Worm (Caenorhabditis elegans) whole organism, young adult: ENCODE measurements around the gene gcy-12.

Source experiments
- B0035.1 ChIP-seq: sonication (generic microtip); optimal IDR thresholded peaks from 2 replicates; lab custom pipeline; 2016; ENCODE audit warnings: missing genetic modification characterization, mild to moderate bottlenecking, missing compliant biosample characterization, missing genotype, missing genetic modification reagents
- B0261.1 ChIP-seq: sonication (generic microtip); optimal IDR thresholded peaks from 2 replicates; lab custom pipeline; 2016; ENCODE audit warnings: mild to moderate bottlenecking, missing genetic modification characterization, moderate library complexity, missing compliant biosample characterization
- D2030.7 ChIP-seq: fragments of 200-800 bp; sonication (Bioruptor generic); IDR thresholded peaks from 2 replicates; pipeline ENCODE4 v1.3.6; 2022; ENCODE audit warnings: missing genetic modification reagents, missing genetic modification characterization, missing compliant biosample characterization
- F33H1.4 ChIP-seq: fragments of 200-800 bp; sonication (Bioruptor generic); IDR thresholded peaks from 2 replicates; pipeline ENCODE4 v1.3.6; 2022; ENCODE audit warnings: missing genetic modification reagents, missing genetic modification characterization, missing compliant biosample characterization
- F39B2.1 ChIP-seq: fragments of 200-800 bp; sonication (Bioruptor generic); IDR thresholded peaks from 2 replicates; pipeline ENCODE4 v1.3.6; 2022; ENCODE audit warnings: missing genetic modification reagents, missing genetic modification characterization, missing compliant biosample characterization
- F52B5.7 ChIP-seq: sonication (generic microtip); optimal IDR thresholded peaks from 2 replicates; lab custom pipeline; 2016; ENCODE audit warnings: mild to moderate bottlenecking, missing genetic modification characterization, missing compliant biosample characterization
- K12H6.12 ChIP-seq: fragments of 200-800 bp; sonication (Bioruptor generic); optimal IDR thresholded peaks from 2 replicates; lab custom pipeline; 2018; ENCODE audit warnings: mild to moderate bottlenecking, missing genetic modification characterization, missing compliant biosample characterization
- Y53F4B.3 ChIP-seq: fragments of 200-800 bp; sonication (Bioruptor generic); IDR thresholded peaks from 2 replicates; pipeline ENCODE4 v1.3.6; 2022; ENCODE audit warnings: missing genetic modification reagents, missing genetic modification characterization, missing compliant biosample characterization
- Y53G8AR.9 ChIP-seq: fragments of 200-800 bp; sonication (Bioruptor generic); conservative IDR thresholded peaks from 2 replicates; pipeline ENCODE4 v1.3.6; 2022; ENCODE audit warnings: missing genetic modification reagents, missing genetic modification characterization, missing compliant biosample characterization
- Y95B8A.8 ChIP-seq: fragments of 200-800 bp; sonication (Bioruptor generic); IDR thresholded peaks from 2 replicates; pipeline ENCODE4 v1.3.6; 2022; ENCODE audit warnings: missing genetic modification reagents, missing genetic modification characterization, missing compliant biosample characterization
- aptf-2 ChIP-seq: fragments of 200-800 bp; sonication (Bioruptor generic); conservative IDR thresholded peaks from 2 replicates; pipeline ENCODE4 v1.3.6; 2022; ENCODE audit warnings: missing genetic modification reagents, missing genetic modification characterization, missing compliant biosample characterization
- aptf-3 ChIP-seq: fragments of 200-800 bp; sonication (Bioruptor generic); IDR thresholded peaks from 2 replicates; pipeline ENCODE4 v1.3.6; 2022; ENCODE audit warnings: missing genetic modification characterization, missing compliant biosample characterization
- attf-5 ChIP-seq: fragments of 200-800 bp; sonication (Bioruptor generic); optimal IDR thresholded peaks from 2 replicates; lab custom pipeline; 2018; ENCODE audit warnings: mild to moderate bottlenecking, missing genetic modification characterization, missing compliant biosample characterization
- bed-2 ChIP-seq: fragments of 200-800 bp; sonication (Bioruptor generic); IDR thresholded peaks from 2 replicates; pipeline ENCODE4 v1.3.6; 2022; ENCODE audit warnings: missing genetic modification reagents, missing genetic modification characterization, missing compliant biosample characterization
- ccch-3 ChIP-seq: fragments of 200-800 bp; sonication (Bioruptor generic); optimal IDR thresholded peaks from 2 replicates; lab custom pipeline; 2018; ENCODE audit warnings: mild to moderate bottlenecking, missing genetic modification characterization, missing compliant biosample characterization
- ceh-100 ChIP-seq: fragments of 200-800 bp; sonication (Bioruptor generic); IDR thresholded peaks from 2 replicates; pipeline ENCODE4 v1.3.6; 2022; ENCODE audit warnings: missing genetic modification reagents, missing genetic modification characterization, missing compliant biosample characterization
- ceh-79 ChIP-seq: sonication (generic microtip); optimal IDR thresholded peaks from 2 replicates; lab custom pipeline; 2017; ENCODE audit warnings: mild to moderate bottlenecking, missing genetic modification characterization, missing compliant biosample characterization
- dox-1 ChIP-seq: fragments of 200-800 bp; sonication (Bioruptor generic); IDR thresholded peaks from 2 replicates; pipeline ENCODE4 v1.3.6; 2022; ENCODE audit warnings: missing genetic modification reagents, missing genetic modification characterization, missing compliant biosample characterization
- efl-1 ChIP-seq: fragments of 150-350 bp; optimal IDR thresholded peaks from 2 replicates; lab custom pipeline; 2014; ENCODE audit warnings: missing biosample characterization, missing genetic modification reagents, missing genetic modification characterization
- ekl-4 ChIP-seq: fragments of 200-800 bp; sonication (Bioruptor generic); IDR thresholded peaks from 2 replicates; pipeline ENCODE4 v1.3.6; 2022; ENCODE audit warnings: missing genetic modification reagents, missing genetic modification characterization, missing compliant biosample characterization
- ets-4 ChIP-seq: fragments of 200-800 bp; sonication (Bioruptor generic); optimal IDR thresholded peaks from 2 replicates; lab custom pipeline; 2018; ENCODE audit warnings: mild to moderate bottlenecking, missing genetic modification characterization, missing compliant biosample characterization
- fkh-3 ChIP-seq: sonication (generic microtip); optimal IDR thresholded peaks from 2 replicates; lab custom pipeline; 2016; ENCODE audit warnings: mild to moderate bottlenecking, missing genetic modification characterization, missing compliant biosample characterization
- gei-17 ChIP-seq: fragments of 200-800 bp; sonication (Bioruptor generic); optimal IDR thresholded peaks from 2 replicates; lab custom pipeline; 2018; ENCODE audit warnings: mild to moderate bottlenecking, missing genetic modification characterization, missing compliant biosample characterization
- him-1 ChIP-seq: sonication (generic microtip); optimal IDR thresholded peaks from 2 replicates; lab custom pipeline; 2016; ENCODE audit warnings: missing genotype, missing genetic modification reagents, missing genetic modification characterization, missing compliant biosample characterization
- hlh-26 ChIP-seq: fragments of 200-800 bp; sonication (Bioruptor generic); conservative IDR thresholded peaks from 2 replicates; pipeline ENCODE4 v1.3.6; 2022; ENCODE audit warnings: missing genetic modification reagents, missing genetic modification characterization, missing compliant biosample characterization
- hrde-1 ChIP-seq: sonication (generic microtip); optimal IDR thresholded peaks from 2 replicates; lab custom pipeline; 2016; ENCODE audit warnings: missing genetic modification characterization, mild to moderate bottlenecking, missing compliant biosample characterization, moderate library complexity, missing genotype, missing genetic modification reagents, borderline replicate concordance
- lag-1 ChIP-seq: fragments of 200-800 bp; sonication (Bioruptor generic); IDR thresholded peaks from 2 replicates; pipeline ENCODE4 v1.3.6; 2022; ENCODE audit warnings: missing genetic modification reagents, missing genetic modification characterization, missing compliant biosample characterization
- lin-26 ChIP-seq: fragments of 200-800 bp; sonication (Bioruptor generic); IDR thresholded peaks from 2 replicates; pipeline ENCODE4 v1.3.6; 2022; ENCODE audit warnings: missing genetic modification reagents, missing genetic modification characterization, missing compliant biosample characterization
- lin-40 ChIP-seq: sonication (generic microtip); optimal IDR thresholded peaks from 2 replicates; lab custom pipeline; 2016; ENCODE audit warnings: missing genetic modification characterization, mild to moderate bottlenecking, missing compliant biosample characterization, missing genotype, missing genetic modification reagents
- lsl-1 ChIP-seq: fragments of 200-800 bp; sonication (Bioruptor generic); optimal IDR thresholded peaks from 2 replicates; lab custom pipeline; 2018; ENCODE audit warnings: mild to moderate bottlenecking, missing genetic modification characterization, moderate library complexity, missing compliant biosample characterization
- madf-3 ChIP-seq: fragments of 200-800 bp; sonication (Bioruptor generic); IDR thresholded peaks from 2 replicates; pipeline ENCODE4 v1.3.6; 2022; ENCODE audit warnings: missing genetic modification reagents, missing genetic modification characterization, missing compliant biosample characterization
- mes-4 ChIP-seq: sonication (generic microtip); optimal IDR thresholded peaks from 2 replicates; lab custom pipeline; 2016; ENCODE audit warnings: missing genotype, missing genetic modification characterization, missing compliant biosample characterization
- nhr-179 ChIP-seq: sonication (generic microtip); optimal IDR thresholded peaks from 2 replicates; lab custom pipeline; 2016; ENCODE audit warnings: mild to moderate bottlenecking, missing genetic modification characterization, missing compliant biosample characterization
- nhr-80 ChIP-seq: sonication (generic microtip); optimal IDR thresholded peaks from 2 replicates; lab custom pipeline; 2016; ENCODE audit warnings: missing genetic modification characterization, missing compliant biosample characterization
- nhr-90 ChIP-seq: sonication (generic microtip); optimal IDR thresholded peaks from 2 replicates; lab custom pipeline; 2016; ENCODE audit warnings: missing genotype, mild to moderate bottlenecking, missing genetic modification characterization, missing compliant biosample characterization
- pbrm-1 ChIP-seq: fragments of 200-800 bp; sonication (Bioruptor generic); IDR thresholded peaks from 2 replicates; pipeline ENCODE4 v1.3.6; 2022; ENCODE audit warnings: missing genetic modification reagents, missing genetic modification characterization, missing compliant biosample characterization
- rcor-1 ChIP-seq: fragments of 200-800 bp; sonication (Bioruptor generic); IDR thresholded peaks from 2 replicates; pipeline ENCODE4 v1.3.6; 2022; ENCODE audit warnings: missing genetic modification reagents, missing genetic modification characterization, missing compliant biosample characterization
- rec-8 ChIP-seq, 2 experiments: sonication (generic microtip); optimal IDR thresholded peaks; 2 replicates each; lab custom pipeline; 2016; ENCODE audit warnings: mild to moderate bottlenecking in 2 of 2, missing genetic modification characterization in 2 of 2, missing genetic modification reagents in 2 of 2, missing genotype in 2 of 2, missing biosample characterization in 1 of 2, missing compliant biosample characterization in 1 of 2, moderate library complexity in 1 of 2
- sdz-38 ChIP-seq: sonication (generic microtip); optimal IDR thresholded peaks from 2 replicates; lab custom pipeline; 2016; ENCODE audit warnings: missing genotype, missing genetic modification characterization, missing compliant biosample characterization
- snpc-1.1 ChIP-seq: sonication (generic microtip); optimal IDR thresholded peaks from 2 replicates; lab custom pipeline; 2017; ENCODE audit warnings: missing genetic modification characterization, mild to moderate bottlenecking, missing compliant biosample characterization, antibody characterized with exemption, moderate library complexity, missing genotype, missing genetic modification reagents; ENCODE audit not compliant: insufficient read depth
- snpc-1.3 ChIP-seq: sonication (generic microtip); optimal IDR thresholded peaks from 2 replicates; lab custom pipeline; 2017; ENCODE audit warnings: missing genetic modification characterization, mild to moderate bottlenecking, missing compliant biosample characterization, antibody characterized with exemption, moderate library complexity, missing genotype, missing genetic modification reagents; ENCODE audit not compliant: insufficient read depth
- snpc-4 ChIP-seq, 5 experiments: fragments of 150-350 bp in 1 of 5; sonication (generic microtip) in 4 of 5; optimal IDR thresholded peaks; 2 replicates each; lab custom pipeline; 2014 to 2018; ENCODE audit warnings: missing genetic modification characterization in 5 of 5, missing biosample characterization in 3 of 5, antibody characterized with exemption in 2 of 5, mild to moderate bottlenecking in 2 of 5, missing compliant biosample characterization in 2 of 5, missing genotype in 2 of 5, moderate library complexity in 2 of 5, missing genetic modification reagents in 1 of 5
- somi-1 ChIP-seq: fragments of 200-800 bp; sonication (Bioruptor generic); optimal IDR thresholded peaks from 2 replicates; lab custom pipeline; 2018; ENCODE audit warnings: mild to moderate bottlenecking, missing genetic modification characterization, missing compliant biosample characterization
- unc-62 ChIP-seq: fragments of 150-350 bp; optimal IDR thresholded peaks from 2 replicates; lab custom pipeline; 2014; ENCODE audit warnings: missing biosample characterization, missing genetic modification reagents, missing genetic modification characterization
- ztf-25 ChIP-seq: fragments of 200-800 bp; sonication (Bioruptor generic); IDR thresholded peaks from 2 replicates; pipeline ENCODE4 v1.3.6; 2022; ENCODE audit warnings: missing genetic modification reagents, missing genetic modification characterization, missing compliant biosample characterization
- ztf-26 ChIP-seq: sonication (generic microtip); optimal IDR thresholded peaks from 2 replicates; lab custom pipeline; 2017; ENCODE audit warnings: missing genetic modification characterization, missing compliant biosample characterization

gcy-12 gene

DNA sequence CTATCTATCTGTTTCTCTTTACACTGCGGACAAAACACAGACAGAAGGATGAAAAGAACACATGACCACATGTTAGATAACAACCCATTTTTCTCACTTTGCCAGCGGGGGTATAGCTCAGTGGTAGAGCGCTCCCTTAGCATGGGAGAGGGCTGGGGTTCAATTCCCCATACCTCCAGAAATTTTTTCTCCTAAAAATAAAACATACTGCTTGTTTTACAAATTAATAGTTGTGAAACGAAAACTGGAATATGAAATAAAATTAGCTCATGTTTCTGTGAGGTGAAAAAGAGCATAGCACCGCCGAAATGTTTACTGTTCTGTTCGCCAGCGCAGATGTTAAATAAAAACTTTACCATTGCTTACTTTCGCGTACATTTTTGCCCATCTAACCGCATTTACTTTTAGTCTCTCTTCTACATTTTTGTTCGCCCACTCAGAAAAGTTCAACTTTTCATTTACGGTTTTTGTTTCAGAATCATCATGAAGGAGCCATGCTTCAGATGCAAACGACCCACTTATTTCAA lies 19.6 kb upstream of the gcy-12 start, which contains the start of gene ZK622.4 (continued):
- TF ChIP-seq ekl-4 (GFP tag; lab: Robert Waterston, UW) (peak; percentile 72; the same call in 1 of the 2 replicates), ccch-3 (GFP tag; lab: Kevin White, UChicago) (no peak), nhr-90 (tag; lab: Kevin White, UChicago) (peak; percentile 81), lag-1 (no peak), pbrm-1 (GFP tag; lab: Robert Waterston, UW) (peak; percentile 74), rcor-1 (GFP tag; lab: Robert Waterston, UW) (peak; percentile 49; the same call in 1 of the 2 replicates), F39B2.1 (GFP tag; lab: Robert Waterston, UW) (no peak), Y95B8A.8 (no peak), Y53F4B.3 (GFP tag; lab: Robert Waterston, UW) (no peak), lsl-1 (GFP tag; lab: Kevin White, UChicago) (peak; percentile 34), madf-3 (no peak), sdz-38 (tag; lab: Kevin White, UChicago) (no peak), snpc-1.1 (tag; lab: Kevin White, UChicago) (peak; percentile 81), B0035.1 (peak; percentile 42), him-1 (peak; percentile 91), bed-2 (GFP tag; lab: Robert Waterston, UW) (no peak), mes-4 (tag; lab: Kevin White, UChicago) (peak; percentile 21), B0261.1 (tag; lab: Kevin White, UChicago) (peak; percentile 82), dox-1 (peak; percentile 74; the same call in 1 of the 2 replicates), rec-8 (tag; optimal IDR thresholded peaks at IDR 0.05; lab: Kevin White, UChicago) (peak; percentile 39 to 78), F52B5.7 (peak; percentile 58), aptf-2 (GFP tag; lab: Robert Waterston, UW) (no peak), gei-17 (GFP tag; lab: Kevin White, UChicago) (no peak), unc-62 (GFP tag; lab: Kevin White, UChicago) (no peak), lin-26 (GFP tag; lab: Robert Waterston, UW) (peak; percentile 92), attf-5 (GFP tag; lab: Kevin White, UChicago) (peak; percentile 59), ets-4 (GFP tag; lab: Kevin White, UChicago) (no peak), fkh-3 (tag; lab: Kevin White, UChicago) (peak; percentile 41), aptf-3 (GFP tag; lab: Robert Waterston, UW) (no peak), hrde-1 (tag; lab: Kevin White, UChicago) (peak; percentile 46), hlh-26 (GFP tag; lab: Robert Waterston, UW) (no peak), ztf-25 (GFP tag; lab: Robert Waterston, UW) (no peak), snpc-4 (GFP tag; optimal IDR thresholded peaks at IDR 0.05; lab: Kevin White, UChicago) (peak; percentile 55), snpc-4 (tag; optimal IDR thresholded peaks at IDR 0.05; lab: Kevin White, UChicago) (peak; percentile 26 to 65 (median 48)), lin-40 (tag; lab: Kevin White, UChicago) (peak; percentile 53), nhr-80 (tag; lab: Kevin White, UChicago) (peak; percentile 22), ceh-100 (GFP tag; lab: Robert Waterston, UW) (peak; percentile 39; the same call in 1 of the 2 replicates), efl-1 (GFP tag; lab: Kevin White, UChicago) (no peak), snpc-1.3 (tag; lab: Kevin White, UChicago) (peak; percentile 50), ztf-26 (tag; lab: Kevin White, UChicago) (peak; percentile 0), ceh-79 (tag; lab: Kevin White, UChicago) (no peak), K12H6.12 (tag; lab: Kevin White, UChicago) (no peak), Y53G8AR.9 (GFP tag; lab: Robert Waterston, UW) (no peak), F33H1.4 (GFP tag; lab: Robert Waterston, UW) (peak; percentile 30; the same call in 1 of the 2 replicates), D2030.7 (peak; percentile 69), somi-1 (peak; percentile 48), nhr-179 (no peak)
